Worm (Caenorhabditis elegans) whole organism, mixed stage, embryonic: ENCODE results near the gene Y37E11B.2.

Experiments
- ces-1 ChIP-seq: fragments of 150-350 bp; optimal IDR thresholded peaks from 2 replicates; lab custom pipeline; 2014; ENCODE audit warnings: missing biosample characterization, missing genetic modification reagents, missing genetic modification characterization
- snpc-4 ChIP-seq: fragments of 150-350 bp; optimal IDR thresholded peaks from 2 replicates; lab custom pipeline; 2014; ENCODE audit warnings: missing biosample characterization, missing genetic modification characterization
- sptf-1 ChIP-seq: sonication (generic microtip); optimal IDR thresholded peaks from 2 replicates; lab custom pipeline; 2017; ENCODE audit warnings: mild to moderate bottlenecking, missing genetic modification characterization, moderate library complexity, missing compliant biosample characterization
- unc-39 ChIP-seq: fragments of 150-350 bp; optimal IDR thresholded peaks from 2 replicates; lab custom pipeline; 2014; ENCODE audit warnings: missing biosample characterization, missing genetic modification characterization

DNA sequence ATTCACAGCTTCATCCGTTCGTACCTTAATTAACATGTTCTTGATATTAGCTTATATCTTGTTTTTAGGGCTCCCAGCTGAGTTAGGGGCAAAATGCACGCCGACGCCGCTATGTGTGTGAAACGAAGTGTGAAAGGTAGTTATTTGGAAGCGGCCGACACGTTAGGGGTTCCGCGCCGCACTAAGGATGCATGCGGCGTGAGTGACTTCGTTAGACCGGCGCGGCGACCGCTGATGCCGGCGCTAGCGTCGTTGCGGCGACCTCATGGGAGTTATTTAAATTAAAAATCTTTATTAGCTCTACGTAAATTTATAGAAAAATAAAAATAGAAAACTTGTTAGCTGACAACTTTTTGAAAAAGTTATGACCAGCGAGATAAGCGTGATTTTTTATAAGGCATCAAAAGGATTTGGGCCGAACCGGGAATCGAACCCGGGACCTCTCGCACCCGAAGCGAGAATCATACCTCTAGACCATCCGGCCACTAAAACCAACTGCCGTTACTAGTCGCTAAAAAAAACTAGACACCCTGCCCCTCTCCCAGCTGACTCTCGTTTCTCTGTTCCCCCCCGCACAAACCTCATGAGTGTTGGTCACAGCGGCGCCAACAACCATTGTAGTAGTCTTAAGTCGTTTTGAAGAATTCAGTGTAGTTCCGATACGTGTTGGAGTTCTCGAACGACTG is 26.3 kb upstream of the Y37E11B.2 start:
- no peak for TF ChIP-seq unc-39 (tag; lab: Kevin White, UChicago)
- TF ChIP-seq snpc-4 (tag; lab: Kevin White, UChicago), result no peak
- TF ChIP-seq sptf-1 (tag; lab: Kevin White, UChicago), result peak; percentile 72
- TF ChIP-seq ces-1 (GFP tag; lab: Kevin White, UChicago), result no peak
